Worm (Caenorhabditis elegans): ENCODE results near the gene F35B3.4.
A peak's percentile ranks its signal among the peaks of the same experiment; 100 is the strongest.

F35B3.4 gene

ce11 chrX:17066937-17067336, 46.2 kb upstream of the F35B3.4 start (continued):
- TF ChIP-seq snpc-1.2 (GFP tag; IDR thresholded peaks at IDR 0.05) = no peak
- no peak for TF ChIP-seq daf-8 (GFP tag; IDR thresholded peaks at IDR 0.05)
- no peak for TF ChIP-seq nhr-10 (tag; optimal IDR thresholded peaks at IDR 0.05)
- no peak for TF ChIP-seq F49E8.2 (tag; optimal IDR thresholded peaks at IDR 0.05; ENCODE audit: borderline replicate concordance)
- no peak for TF ChIP-seq nhr-111 (GFP tag; optimal IDR thresholded peaks at IDR 0.05)
- TF ChIP-seq dmd-9 (GFP tag; IDR thresholded peaks at IDR 0.05) = no peak
- no peak for TF ChIP-seq spr-3 (GFP tag; optimal IDR thresholded peaks at IDR 0.05)
- TF ChIP-seq nhr-102 (tag; optimal IDR thresholded peaks at IDR 0.05) = no peak
- TF ChIP-seq Y48G9A.11 (GFP tag; IDR thresholded peaks at IDR 0.05) = no peak
- TF ChIP-seq ctbp-1 (GFP tag; IDR thresholded peaks at IDR 0.05) = no peak
- TF ChIP-seq nhr-237 (tag; optimal IDR thresholded peaks at IDR 0.05) = no peak
- TF ChIP-seq daf-16 (GFP tag; optimal IDR thresholded peaks at IDR 0.05) = no peak
- peak; percentile 77 for TF ChIP-seq daf-16 (tag; optimal IDR thresholded peaks at IDR 0.05)
- no peak for TF ChIP-seq set-16 (GFP tag; IDR thresholded peaks at IDR 0.05)
- TF ChIP-seq mes-2 (tag; optimal IDR thresholded peaks at IDR 0.05; ENCODE audit: poor library complexity, severe bottlenecking) = no peak
- TF ChIP-seq lin-1 (GFP tag; IDR thresholded peaks at IDR 0.05) = no peak
- TF ChIP-seq dmd-8 (GFP tag; IDR thresholded peaks at IDR 0.05) = no peak
- no peak for TF ChIP-seq saeg-2 (GFP tag; IDR thresholded peaks at IDR 0.05)
- no peak for TF ChIP-seq daf-19 (GFP tag; conservative IDR thresholded peaks at IDR 0.05)
- TF ChIP-seq Y5F2A.4 (GFP tag; optimal IDR thresholded peaks at IDR 0.05) = no peak
- no peak for TF ChIP-seq F37D6.2 (tag; optimal IDR thresholded peaks at IDR 0.05)
- TF ChIP-seq mdl-1 (tag; optimal IDR thresholded peaks at IDR 0.05) = peak in 1 of 2 experiments; percentile 32
- no peak for TF ChIP-seq arid-1 (GFP tag; conservative IDR thresholded peaks at IDR 0.05)
- no peak for TF ChIP-seq nhr-6 (tag; optimal IDR thresholded peaks at IDR 0.05)
- TF ChIP-seq daf-12 (tag; optimal IDR thresholded peaks at IDR 0.05) = no peak
- TF ChIP-seq mdt-29 (GFP tag; IDR thresholded peaks at IDR 0.05) = no peak
- TF ChIP-seq hlh-11 (tag; optimal IDR thresholded peaks at IDR 0.05) = peak; percentile 34
- no peak for TF ChIP-seq ceh-82 (tag; optimal IDR thresholded peaks at IDR 0.05)
- no peak for TF ChIP-seq T20F7.1 (GFP tag; optimal IDR thresholded peaks at IDR 0.05)
- TF ChIP-seq nhr-48 (tag; optimal IDR thresholded peaks at IDR 0.05) = no peak
- TF ChIP-seq tra-1 (GFP tag; IDR thresholded peaks at IDR 0.05) = no peak
- TF ChIP-seq php-3 (GFP tag; IDR thresholded peaks at IDR 0.05) = 0 out of 2 replicates have a peak, but pooled peaks have one; percentile 37
- TF ChIP-seq nhr-25 (tag; optimal IDR thresholded peaks at IDR 0.05; ENCODE audit: borderline replicate concordance, insufficient read depth) = no peak
- TF ChIP-seq lsy-2 (tag; optimal IDR thresholded peaks at IDR 0.05) = no peak
- TF ChIP-seq ztf-11 (tag; optimal IDR thresholded peaks at IDR 0.05) = no peak
- no peak for TF ChIP-seq lim-7 (GFP tag; IDR thresholded peaks at IDR 0.05)
- no peak for TF ChIP-seq tag-97 (GFP tag; IDR thresholded peaks at IDR 0.05)
- no peak for TF ChIP-seq lin-39 (tag; optimal IDR thresholded peaks at IDR 0.05)
- no peak for TF ChIP-seq unc-130 (GFP tag; optimal IDR thresholded peaks at IDR 0.05)
- no peak for TF ChIP-seq ZK546.5 (tag; optimal IDR thresholded peaks at IDR 0.05)
- TF ChIP-seq D1046.2 (GFP tag; IDR thresholded peaks at IDR 0.05) = no peak
- no peak for TF ChIP-seq lin-15B (tag; optimal IDR thresholded peaks at IDR 0.05)
- TF ChIP-seq pqm-1 (tag; optimal IDR thresholded peaks at IDR 0.05) = peak; percentile 68
- TF ChIP-seq fkh-10 (GFP tag; optimal IDR thresholded peaks at IDR 0.05) = no peak
- TF ChIP-seq zip-11 (GFP tag; IDR thresholded peaks at IDR 0.05) = no peak
